Worm (Caenorhabditis elegans): ENCODE measurements around the gene F40G12.5.

- TF ChIP-seq elt-3 (tag; optimal IDR thresholded peaks at IDR 0.05): no peak
- TF ChIP-seq hlh-1 (tag; optimal IDR thresholded peaks at IDR 0.05): no peak
- TF ChIP-seq drap-1 (GFP tag; optimal IDR thresholded peaks at IDR 0.05): no peak
- no peak for TF ChIP-seq mab-5 (tag; optimal IDR thresholded peaks at IDR 0.05)
- TF ChIP-seq unc-39 (tag; optimal IDR thresholded peaks at IDR 0.05): no peak
Measured at ce11 chrV:14299569-14300064, 29.0 kb upstream of the F40G12.5 start, which contains the start of the genes spig-3 and F14D7.12.
